Worm (Caenorhabditis elegans) whole organism, L4 larva: Measurements from ENCODE around the gene T11G6.2.

Experiments used
- dpl-1 ChIP-seq: fragments of 150-350 bp; optimal IDR thresholded peaks from 2 replicates; lab custom pipeline; 2014; ENCODE audit warnings: missing biosample characterization, missing genetic modification reagents, missing genetic modification characterization
- duxl-1 ChIP-seq: sonication (generic microtip); optimal IDR thresholded peaks from 2 replicates; lab custom pipeline; 2016; ENCODE audit warnings: mild to moderate bottlenecking, missing genetic modification characterization, moderate library complexity, missing compliant biosample characterization; ENCODE audit not compliant: poor library complexity
- gei-8 ChIP-seq: fragments of 200-800 bp; sonication (Bioruptor generic); optimal IDR thresholded peaks from 2 replicates; lab custom pipeline; 2018; ENCODE audit warnings: mild to moderate bottlenecking, missing genetic modification characterization, missing compliant biosample characterization
- hif-1 ChIP-seq, 2 experiments: sonication (generic microtip); optimal IDR thresholded peaks; 2 replicates each; lab custom pipeline; 2016 to 2017; ENCODE audit warnings: missing compliant biosample characterization in 2 of 2, missing genetic modification characterization in 2 of 2, missing genetic modification reagents in 2 of 2, missing genotype in 2 of 2, mild to moderate bottlenecking in 1 of 2
- lim-7 ChIP-seq: fragments of 200-800 bp; sonication (Bioruptor generic); IDR thresholded peaks from 2 replicates; pipeline ENCODE4 v1.3.6; 2022; ENCODE audit warnings: missing genetic modification characterization, missing compliant biosample characterization
- lin-1 ChIP-seq: fragments of 200-800 bp; sonication (Bioruptor generic); IDR thresholded peaks from 2 replicates; pipeline ENCODE4 v1.3.6; 2022; ENCODE audit warnings: missing genetic modification reagents, missing genetic modification characterization, missing compliant biosample characterization
- lin-13 ChIP-seq: fragments of 150-350 bp; optimal IDR thresholded peaks from 2 replicates; lab custom pipeline; 2014; ENCODE audit warnings: missing biosample characterization, missing genetic modification reagents, missing genetic modification characterization
- lin-15B ChIP-seq: fragments of 150-350 bp; sonication (generic microtip); optimal IDR thresholded peaks from 3 replicates; lab custom pipeline; 2014; ENCODE audit warnings: missing biosample characterization, missing genetic modification characterization
- nhr-6 ChIP-seq: fragments of 150-350 bp; optimal IDR thresholded peaks from 2 replicates; lab custom pipeline; 2014; ENCODE audit warnings: missing biosample characterization, missing genetic modification characterization
- nhr-77 ChIP-seq: fragments of 150-350 bp; optimal IDR thresholded peaks from 2 replicates; lab custom pipeline; 2014; ENCODE audit warnings: missing biosample characterization, missing genetic modification characterization
- snpc-4 ChIP-seq: fragments of 150-350 bp; optimal IDR thresholded peaks from 2 replicates; lab custom pipeline; 2014; ENCODE audit warnings: missing biosample characterization, missing genetic modification characterization
- unc-62 ChIP-seq, 3 experiments: fragments of 150-350 bp in 1 of 3; sonication (generic microtip); optimal IDR thresholded peaks in 2 of 3; peaks in 1 of 3; 1 replicate in 1 of 3; 2 replicates in 2 of 3; lab custom pipeline; 2014 to 2017; ENCODE audit warnings: missing biosample characterization in 3 of 3, missing genetic modification characterization in 3 of 3, missing genetic modification reagents in 3 of 3, missing genotype in 1 of 3

DNA sequence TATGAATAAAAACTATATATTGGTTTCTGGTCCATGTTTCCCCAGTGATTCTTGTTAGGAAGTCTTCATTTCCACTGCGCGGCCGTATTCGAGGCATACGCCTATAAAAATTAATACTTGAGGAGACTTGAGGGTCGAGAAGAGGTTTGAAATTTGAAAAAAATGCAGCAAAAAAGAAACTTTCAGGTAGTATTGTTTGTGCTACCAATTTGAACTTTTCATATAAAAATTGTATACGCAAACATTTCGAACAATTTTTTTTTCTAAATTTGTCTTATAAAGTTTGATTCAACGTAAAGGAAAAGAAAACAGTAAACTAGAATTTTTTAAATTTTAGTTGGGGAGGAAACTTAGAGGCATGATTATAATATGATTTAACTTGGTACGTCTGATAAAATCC is 6.5 kb downstream of the T11G6.2 start, which contains the start of gene T11G6.4:
- TF ChIP-seq gei-8 (GFP tag; lab: Kevin White, UChicago) (no peak), lim-7 (no peak), snpc-4 (tag; lab: Kevin White, UChicago) (no peak), hif-1 (tag; optimal IDR thresholded peaks at IDR 0.05; lab: Kevin White, UChicago) (no peak), unc-62 (GFP tag; optimal IDR thresholded peaks at IDR 0.05 in 1 of 2; lab: Kevin White, UChicago) (no peak), unc-62 (tag; optimal IDR thresholded peaks at IDR 0.05; lab: Kevin White, UChicago) (no peak), lin-13 (GFP tag; lab: Kevin White, UChicago) (no peak), nhr-6 (tag; lab: Kevin White, UChicago) (no peak), nhr-77 (tag; lab: Kevin White, UChicago) (no peak), lin-15B (tag; lab: Kevin White, UChicago) (no peak), duxl-1 (no peak), lin-1 (no peak), dpl-1 (GFP tag; lab: Kevin White, UChicago) (no peak)
